Worm (Caenorhabditis elegans) whole organism, L1 larva: Measurements from ENCODE around the gene ZK632.14.

Experiments
- C16A3.4 ChIP-seq: fragments of 150-350 bp; optimal IDR thresholded peaks from 2 replicates; lab custom pipeline; 2014; ENCODE audit warnings: missing biosample characterization, missing genetic modification characterization
- ama-1 ChIP-seq: fragments of 150-350 bp; optimal IDR thresholded peaks from 2 replicates; lab custom pipeline; 2014
- fos-1 ChIP-seq: fragments of 150-350 bp; optimal IDR thresholded peaks from 2 replicates; lab custom pipeline; 2014; ENCODE audit warnings: missing biosample characterization, missing genetic modification characterization
- jun-1 ChIP-seq: fragments of 150-350 bp; optimal IDR thresholded peaks from 2 replicates; lab custom pipeline; 2014; ENCODE audit warnings: missing biosample characterization, missing genetic modification reagents, missing genetic modification characterization
- mef-2 ChIP-seq: fragments of 150-350 bp; optimal IDR thresholded peaks from 2 replicates; lab custom pipeline; 2014; ENCODE audit warnings: missing biosample characterization, missing genetic modification characterization
- nhr-237 ChIP-seq: fragments of 150-350 bp; optimal IDR thresholded peaks from 2 replicates; lab custom pipeline; 2014; ENCODE audit warnings: missing biosample characterization, missing genetic modification characterization
- nhr-28 ChIP-seq: fragments of 150-350 bp; optimal IDR thresholded peaks from 2 replicates; lab custom pipeline; 2014; ENCODE audit warnings: missing biosample characterization, missing genetic modification characterization
- unc-30 ChIP-seq: sonication (generic microtip); optimal IDR thresholded peaks from 2 replicates; lab custom pipeline; 2017; ENCODE audit warnings: missing biosample characterization, missing genetic modification characterization
- ztf-11 ChIP-seq, 2 experiments: sonication (generic microtip); optimal IDR thresholded peaks; 2 replicates each; lab custom pipeline; 2016 to 2017; ENCODE audit warnings: missing genetic modification characterization in 2 of 2, missing biosample characterization in 1 of 2, missing compliant biosample characterization in 1 of 2

DNA sequence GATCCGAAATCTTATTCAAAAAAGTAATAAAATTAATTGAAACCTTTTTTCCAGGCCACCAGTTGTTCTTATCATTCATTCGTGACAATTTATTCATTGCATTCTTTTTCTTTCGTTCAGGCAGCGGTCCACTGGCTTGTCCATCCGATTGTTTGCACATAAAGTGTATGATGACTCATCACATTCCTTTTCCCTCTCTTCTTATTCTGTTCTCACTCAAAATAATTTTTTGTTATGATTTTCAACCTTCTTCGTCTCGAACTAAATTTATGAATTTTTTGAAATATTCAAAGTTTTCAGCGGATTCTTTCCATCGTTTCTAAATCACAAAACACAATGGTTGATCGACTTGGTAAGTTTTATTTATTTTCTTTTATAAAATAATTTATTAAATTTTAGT is 17.3 kb downstream of the ZK632.14 start, which contains the start of gene ZK632.12:
- TF ChIP-seq ztf-11 (tag; optimal IDR thresholded peaks at IDR 0.05; lab: Kevin White, UChicago) (no peak), nhr-237 (tag; lab: Kevin White, UChicago) (no peak), unc-30 (no peak), nhr-28 (tag; lab: Kevin White, UChicago) (no peak), ama-1 (lab: Kevin White, UChicago) (no peak), mef-2 (tag; lab: Kevin White, UChicago) (no peak), C16A3.4 (tag; lab: Kevin White, UChicago) (no peak), fos-1 (no peak), jun-1 (tag; lab: Kevin White, UChicago) (no peak)
